Worm (Caenorhabditis elegans): ENCODE data around the gene F55G1.15.

ce11 chrIV:7487554-7488456 is 13.4 kb downstream of the F55G1.15 start, which contains the start of the genes his-60 and his-59:
- TF ChIP-seq nhr-12 (tag; optimal IDR thresholded peaks at IDR 0.05) (peak; percentile 53), nhr-28 (tag; optimal IDR thresholded peaks at IDR 0.05) (no peak), elt-3 (tag; optimal IDR thresholded peaks at IDR 0.05) (no peak), cnd-1 (tag; optimal IDR thresholded peaks at IDR 0.05) (peak; percentile 92), lin-13 (tag; optimal IDR thresholded peaks at IDR 0.05) (peak; percentile 97), ztf-11 (tag; optimal IDR thresholded peaks at IDR 0.05) (peak; percentile 93), nhr-76 (tag; optimal IDR thresholded peaks at IDR 0.05) (no peak), blmp-1 (tag; optimal IDR thresholded peaks at IDR 0.05) (no peak), pha-4 (tag; optimal IDR thresholded peaks at IDR 0.05) (peak; percentile 88), mep-1 (tag; optimal IDR thresholded peaks at IDR 0.05) (peak; percentile 70), snpc-4 (tag; optimal IDR thresholded peaks at IDR 0.05) (no peak), nhr-2 (tag; optimal IDR thresholded peaks at IDR 0.05) (peak; percentile 51), nhr-237 (tag; optimal IDR thresholded peaks at IDR 0.05) (no peak)

All from whole organism, mixed stage, embryonic.